Fruit fly (Drosophila melanogaster): ENCODE measurements around the gene CG32432.

The CG32432 gene

DNA sequence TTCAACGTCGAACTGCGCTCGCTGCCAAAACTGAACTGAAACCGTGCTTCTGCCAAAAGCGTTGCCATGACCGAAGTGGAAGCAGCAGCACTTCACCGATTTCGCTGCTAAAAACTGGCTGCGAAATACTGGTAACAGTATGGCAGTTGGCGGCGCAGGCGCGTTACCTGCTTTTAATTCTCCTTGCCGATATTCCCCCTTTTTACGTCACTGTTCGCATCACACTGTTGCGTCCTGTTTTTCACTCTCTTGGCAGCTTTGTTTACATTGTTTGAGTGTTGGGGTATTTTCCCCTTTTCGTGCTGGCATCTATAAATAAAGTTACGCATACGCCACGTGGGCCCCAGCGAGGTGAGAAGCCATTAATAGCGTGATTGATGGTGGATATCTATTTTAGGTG, at the start of gene CG32432:
CG32432 (minus strand) TSS at position 17 of the 400 bp plus-strand sequence.
- TF ChIP-seq CG32121 (GFP tag; IDR thresholded peaks at IDR 0.05): no peak
- no peak for TF ChIP-seq CG4496 (GFP tag; IDR thresholded peaks at IDR 0.05)
- no peak for TF ChIP-seq CG14655 (GFP tag; optimal IDR thresholded peaks at IDR 0.05)
- no peak for TF ChIP-seq CG34367 (tag; optimal IDR thresholded peaks at IDR 0.05)
- no peak for TF ChIP-seq fd96Ca (GFP tag; IDR thresholded peaks at IDR 0.05)
- no peak for TF ChIP-seq rn (GFP tag; IDR thresholded peaks at IDR 0.05)
- TF ChIP-seq gl (tag; optimal IDR thresholded peaks at IDR 0.05): no peak
- TF ChIP-seq CG8159 (tag; optimal IDR thresholded peaks at IDR 0.05): no peak
- TF ChIP-seq Pif1A (GFP tag; optimal IDR thresholded peaks at IDR 0.05): no peak
- no peak for TF ChIP-seq CG9948 (tag; optimal IDR thresholded peaks at IDR 0.05)
- TF ChIP-seq CG17806 (tag; optimal IDR thresholded peaks at IDR 0.05): no peak
- no peak for TF ChIP-seq CG13204 (GFP tag; optimal IDR thresholded peaks at IDR 0.05)
- TF ChIP-seq CG8301 (tag; optimal IDR thresholded peaks at IDR 0.05): no peak

- TF ChIP-seq fd96Ca (GFP tag; IDR thresholded peaks at IDR 0.05) (peak; percentile 61), CG13204 (GFP tag; optimal IDR thresholded peaks at IDR 0.05) (peak; percentile 45), gl (tag; optimal IDR thresholded peaks at IDR 0.05) (peak; percentile 12), rn (GFP tag; IDR thresholded peaks at IDR 0.05) (no peak), CG8159 (tag; optimal IDR thresholded peaks at IDR 0.05) (peak; percentile 10), CG17806 (tag; optimal IDR thresholded peaks at IDR 0.05) (peak; percentile 41), CG10348 (GFP tag; IDR thresholded peaks at IDR 0.05) (no peak), D1 (tag; optimal IDR thresholded peaks at IDR 0.05) (no peak), CG14655 (GFP tag; optimal IDR thresholded peaks at IDR 0.05) (peak; percentile 28), CG4496 (GFP tag; IDR thresholded peaks at IDR 0.05) (peak; percentile 68; the same call in 2 of the 3 replicates), Pif1B (GFP tag; optimal IDR thresholded peaks at IDR 0.05) (peak; percentile 56), CG34367 (tag; optimal IDR thresholded peaks at IDR 0.05) (peak; percentile 27), Ets98B (GFP tag; IDR thresholded peaks at IDR 0.05) (peak; percentile 63; the same call in 1 of the 2 replicates), CG8301 (tag; optimal IDR thresholded peaks at IDR 0.05) (peak; percentile 10), CG32121 (GFP tag; IDR thresholded peaks at IDR 0.05) (no peak), CG15710 (tag; optimal IDR thresholded peaks at IDR 0.05) (peak; percentile 17), Pif1A (GFP tag; optimal IDR thresholded peaks at IDR 0.05) (peak; percentile 54), CG9948 (tag; optimal IDR thresholded peaks at IDR 0.05) (no peak), Snoo (tag; optimal IDR thresholded peaks at IDR 0.05) (peak; percentile 20), EcR (GFP tag; optimal IDR thresholded peaks at IDR 0.05) (no peak), CG12605 (GFP tag; IDR thresholded peaks at IDR 0.05) (no peak; the same call in 1 of the 2 replicates)
Observed at dm6 chr3L:20933706-20934105, 48.7 kb upstream of the CG32432 start.

- no peak for TF ChIP-seq gl (tag; optimal IDR thresholded peaks at IDR 0.05)
- TF ChIP-seq fd96Ca (GFP tag; IDR thresholded peaks at IDR 0.05): no peak
- TF ChIP-seq Ets98B (GFP tag; IDR thresholded peaks at IDR 0.05): no peak
- TF ChIP-seq rn (GFP tag; IDR thresholded peaks at IDR 0.05): no peak
- TF ChIP-seq CG14655 (GFP tag; optimal IDR thresholded peaks at IDR 0.05): no peak
- no peak for TF ChIP-seq EcR (GFP tag; optimal IDR thresholded peaks at IDR 0.05)
- TF ChIP-seq CG8159 (tag; optimal IDR thresholded peaks at IDR 0.05): no peak
- no peak for TF ChIP-seq CG13204 (GFP tag; optimal IDR thresholded peaks at IDR 0.05)
- TF ChIP-seq CG8301 (tag; optimal IDR thresholded peaks at IDR 0.05): no peak
- no peak for TF ChIP-seq CG9948 (tag; optimal IDR thresholded peaks at IDR 0.05)
- no peak for TF ChIP-seq CG17806 (tag; optimal IDR thresholded peaks at IDR 0.05)
- TF ChIP-seq Pif1A (GFP tag; optimal IDR thresholded peaks at IDR 0.05): no peak
- no peak for TF ChIP-seq Snoo (tag; optimal IDR thresholded peaks at IDR 0.05)
- TF ChIP-seq CG10348 (GFP tag; IDR thresholded peaks at IDR 0.05): no peak
- no peak for TF ChIP-seq CG15710 (tag; optimal IDR thresholded peaks at IDR 0.05)
- no peak for TF ChIP-seq CG12605 (GFP tag; IDR thresholded peaks at IDR 0.05)
- TF ChIP-seq D1 (tag; optimal IDR thresholded peaks at IDR 0.05): no peak
- TF ChIP-seq CG34367 (tag; optimal IDR thresholded peaks at IDR 0.05): no peak
Observed at dm6 chr3L:20932556-20932955, 47.6 kb upstream of the CG32432 start.

- TF ChIP-seq CG13204 (GFP tag; optimal IDR thresholded peaks at IDR 0.05) (no peak), Pif1A (GFP tag; optimal IDR thresholded peaks at IDR 0.05) (peak; percentile 7)
Observed at dm6 chr3L:20931510-20931909, 46.5 kb upstream of the CG32432 start.

dm6 chr3L:20930059-20930785, 45.2 kb upstream of the CG32432 start:
- TF ChIP-seq CG14655 (GFP tag; optimal IDR thresholded peaks at IDR 0.05): peak; percentile 62
- TF ChIP-seq D1 (tag; optimal IDR thresholded peaks at IDR 0.05): peak; percentile 54
- TF ChIP-seq CG12605 (GFP tag; IDR thresholded peaks at IDR 0.05): peak; percentile 17; the same call in 1 of the 2 replicates
- TF ChIP-seq CG15710 (tag; optimal IDR thresholded peaks at IDR 0.05): peak; percentile 80
- peak; percentile 50 for TF ChIP-seq Pif1B (GFP tag; optimal IDR thresholded peaks at IDR 0.05)
- TF ChIP-seq Ets98B (GFP tag; IDR thresholded peaks at IDR 0.05): peak; percentile 37; the same call in 1 of the 2 replicates
- peak; percentile 56 for TF ChIP-seq Snoo (tag; optimal IDR thresholded peaks at IDR 0.05)
- TF ChIP-seq fd96Ca (GFP tag; IDR thresholded peaks at IDR 0.05): peak; percentile 48; the same call in 1 of the 3 replicates
- TF ChIP-seq CG8159 (tag; optimal IDR thresholded peaks at IDR 0.05): peak; percentile 85
- TF ChIP-seq gl (tag; optimal IDR thresholded peaks at IDR 0.05): peak; percentile 13
- peak; percentile 35 for TF ChIP-seq CG13204 (GFP tag; optimal IDR thresholded peaks at IDR 0.05)
- TF ChIP-seq CG32121 (GFP tag; IDR thresholded peaks at IDR 0.05): peak; percentile 71
- 0 out of 3 replicates have a peak, but pooled peaks have one; percentile 46 for TF ChIP-seq CG4496 (GFP tag; IDR thresholded peaks at IDR 0.05)
- no peak for TF ChIP-seq Pif1A (GFP tag; optimal IDR thresholded peaks at IDR 0.05)
- peak; percentile 65 for TF ChIP-seq CG34367 (tag; optimal IDR thresholded peaks at IDR 0.05)
- peak; percentile 82 for TF ChIP-seq CG17806 (tag; optimal IDR thresholded peaks at IDR 0.05)
- peak; percentile 31; the same call in 1 of the 2 replicates for TF ChIP-seq rn (GFP tag; IDR thresholded peaks at IDR 0.05)
- no peak for TF ChIP-seq EcR (GFP tag; optimal IDR thresholded peaks at IDR 0.05)
- peak; percentile 55 for TF ChIP-seq CG8301 (tag; optimal IDR thresholded peaks at IDR 0.05)
- no peak for TF ChIP-seq CG10348 (GFP tag; IDR thresholded peaks at IDR 0.05)
- TF ChIP-seq CG9948 (tag; optimal IDR thresholded peaks at IDR 0.05): peak; percentile 75

All from whole organism, pupa.